Fruit fly (Drosophila melanogaster): Measurements from ENCODE around the gene Mhcl.

Gene Mhcl

dm6 chr3R:16098333-16099267 lies at the start of gene Mhcl, which contains the start of gene Akt (continued):
- TF ChIP-seq GATAe (GFP tag; conservative IDR thresholded peaks at IDR 0.05) (no peak), lilli (GFP tag; optimal IDR thresholded peaks at IDR 0.05) (peak; percentile 32), cwo (GFP tag; optimal IDR thresholded peaks at IDR 0.05) (no peak), Mad (GFP tag; optimal IDR thresholded peaks at IDR 0.05) (no peak), CG6689 (GFP tag; IDR thresholded peaks at IDR 0.05) (peak; percentile 8; the same call in 1 of the 2 replicates), HLH4C (GFP tag; IDR thresholded peaks at IDR 0.05; ENCODE audit: partially characterized antibody) (0 out of 3 replicates have a peak, but pooled peaks have one; percentile 42), cad (GFP tag; optimal IDR thresholded peaks at IDR 0.05) (no peak), Bgb (GFP tag; IDR thresholded peaks at IDR 0.05; ENCODE audit: partially characterized antibody) (peak; percentile 59), toy (GFP tag; IDR thresholded peaks at IDR 0.05) (no peak), hkb (optimal IDR thresholded peaks at IDR 0.05) (no peak), hkb (GFP tag; IDR thresholded peaks at IDR 0.05) (no peak), CG10366 (GFP tag; IDR thresholded peaks at IDR 0.05) (peak; percentile 20; the same call in 1 of the 2 replicates), D19A (tag; optimal IDR thresholded peaks at IDR 0.05) (peak; percentile 5), Hmx (GFP tag; optimal IDR thresholded peaks at IDR 0.05) (peak; percentile 38), CG14014 (GFP tag; IDR thresholded peaks at IDR 0.05) (no peak), CG18262 (tag; optimal IDR thresholded peaks at IDR 0.05) (peak; percentile 19), sens (GFP tag) (peak; percentile 85), CG8290 (GFP tag; optimal IDR thresholded peaks at IDR 0.05) (peak; percentile 69), CG8290 (tag; optimal IDR thresholded peaks at IDR 0.05) (peak in 1 of 2 experiments; percentile 47), CG1603 (tag; optimal IDR thresholded peaks at IDR 0.05) (peak; percentile 49), sug (tag; optimal IDR thresholded peaks at IDR 0.05) (peak; percentile 11), Ssrp (tag; optimal IDR thresholded peaks at IDR 0.05) (peak; percentile 27), sqz (GFP tag; optimal IDR thresholded peaks at IDR 0.05) (peak; percentile 30), ash1 (GFP tag; optimal IDR thresholded peaks at IDR 0.05) (no peak), eve (GFP tag; optimal IDR thresholded peaks at IDR 0.05) (no peak), tio (GFP tag; optimal IDR thresholded peaks at IDR 0.05) (peak; percentile 33), CG32772 (GFP tag; IDR thresholded peaks at IDR 0.05) (no peak; the same call in 1 of the 2 replicates), Elba2 (GFP tag; optimal IDR thresholded peaks at IDR 0.05) (peak; percentile 98), knrl (GFP tag; IDR thresholded peaks at IDR 0.05; ENCODE audit: partially characterized antibody) (peak; percentile 67; the same call in 2 of the 3 replicates), sisA (GFP tag; IDR thresholded peaks at IDR 0.05) (peak; percentile 38; the same call in 1 of the 2 replicates), chm (GFP tag; IDR thresholded peaks at IDR 0.05) (no peak), sob (GFP tag; IDR thresholded peaks at IDR 0.05) (no peak), CG17359 (tag; optimal IDR thresholded peaks at IDR 0.05) (peak; percentile 15), CG11085 (GFP tag; IDR thresholded peaks at IDR 0.05) (no peak), slou (GFP tag; optimal IDR thresholded peaks at IDR 0.05) (peak; percentile 10), gcm2 (GFP tag; optimal IDR thresholded peaks at IDR 0.05) (no peak), sens-2 (GFP tag; IDR thresholded peaks at IDR 0.05) (no peak), Xbp1 (GFP tag; optimal IDR thresholded peaks at IDR 0.05) (peak; percentile 46), Stat92E (GFP tag; optimal IDR thresholded peaks at IDR 0.05) (no peak), D (optimal IDR thresholded peaks at IDR 0.05) (no peak), D (GFP tag; optimal IDR thresholded peaks at IDR 0.05) (no peak), onecut (GFP tag; IDR thresholded peaks at IDR 0.05) (no peak; the same call in 1 of the 2 replicates), CG12659 (GFP tag; optimal IDR thresholded peaks at IDR 0.05) (peak; percentile 21), CG14710 (tag; optimal IDR thresholded peaks at IDR 0.05) (peak; percentile 81), usp (GFP tag; optimal IDR thresholded peaks at IDR 0.05) (no peak), CG12942 (GFP tag; optimal IDR thresholded peaks at IDR 0.05) (peak; percentile 6), Doc3 (GFP tag; IDR thresholded peaks at IDR 0.05; ENCODE audit: partially characterized antibody) (peak; percentile 24; the same call in 2 of the 3 replicates), mam (GFP tag; optimal IDR thresholded peaks at IDR 0.05) (peak; percentile 37), luna (GFP tag; optimal IDR thresholded peaks at IDR 0.05) (no peak)
